Worm (Caenorhabditis elegans): ENCODE results near the gene Y76A2B.4.

Gene Y76A2B.4

ce11 chrIII:13530017-13530416 lies 16.6 kb downstream of the Y76A2B.4 start:
- peak; percentile 54 for TF ChIP-seq dve-1 (tag; optimal IDR thresholded peaks at IDR 0.05; ENCODE audit: insufficient read depth)
- peak; percentile 47 for TF ChIP-seq mep-1 (tag; optimal IDR thresholded peaks at IDR 0.05)
- no peak for TF ChIP-seq zip-2 (tag; optimal IDR thresholded peaks at IDR 0.05)
- TF ChIP-seq dmd-9 (GFP tag; IDR thresholded peaks at IDR 0.05): no peak
- no peak for TF ChIP-seq ceh-82 (tag; optimal IDR thresholded peaks at IDR 0.05)
- peak; percentile 10 for TF ChIP-seq F49E8.2 (tag; optimal IDR thresholded peaks at IDR 0.05; ENCODE audit: borderline replicate concordance)
- TF ChIP-seq ceh-28 (tag; optimal IDR thresholded peaks at IDR 0.05): no peak
- no peak for TF ChIP-seq daf-16 (GFP tag; optimal IDR thresholded peaks at IDR 0.05)
- TF ChIP-seq daf-16 (tag; optimal IDR thresholded peaks at IDR 0.05): peak; percentile 27
- TF ChIP-seq mxl-2 (GFP tag; conservative IDR thresholded peaks at IDR 0.05): no peak
- TF ChIP-seq dmd-6 (GFP tag; IDR thresholded peaks at IDR 0.05): no peak
- TF ChIP-seq Y5F2A.4 (GFP tag; optimal IDR thresholded peaks at IDR 0.05): no peak
- TF ChIP-seq hmg-1.1 (GFP tag; IDR thresholded peaks at IDR 0.05): peak; percentile 85
- peak; percentile 10 for TF ChIP-seq duxl-1 (tag; optimal IDR thresholded peaks at IDR 0.05; ENCODE audit: poor library complexity)
- peak; percentile 73 for TF ChIP-seq mes-2 (tag; optimal IDR thresholded peaks at IDR 0.05; ENCODE audit: poor library complexity, severe bottlenecking)
- TF ChIP-seq F26F4.8 (GFP tag; conservative IDR thresholded peaks at IDR 0.05): no peak
- no peak; the same call in 1 of the 2 replicates for TF ChIP-seq vab-7 (GFP tag; IDR thresholded peaks at IDR 0.05)
- TF ChIP-seq lin-15B (tag; optimal IDR thresholded peaks at IDR 0.05): no peak
- no peak for TF ChIP-seq nhr-41 (GFP tag; IDR thresholded peaks at IDR 0.05)
- no peak; the same call in 1 of the 2 replicates for TF ChIP-seq Y48G9A.11 (GFP tag; IDR thresholded peaks at IDR 0.05)
- peak; percentile 43 for TF ChIP-seq nhr-11 (tag; optimal IDR thresholded peaks at IDR 0.05)
- TF ChIP-seq ama-1 (optimal IDR thresholded peaks at IDR 0.05): no peak
- TF ChIP-seq lin-38 (GFP tag; IDR thresholded peaks at IDR 0.05): peak; percentile 95
- peak; percentile 79 for TF ChIP-seq dpl-1 (GFP tag; optimal IDR thresholded peaks at IDR 0.05)
- peak; percentile 24 for TF ChIP-seq nhr-28 (tag; optimal IDR thresholded peaks at IDR 0.05)
- no peak for TF ChIP-seq zip-11 (GFP tag; IDR thresholded peaks at IDR 0.05)
- peak; percentile 50; the same call in 1 of the 2 replicates for TF ChIP-seq egl-43 (GFP tag; IDR thresholded peaks at IDR 0.05)
- TF ChIP-seq lsy-2 (tag; optimal IDR thresholded peaks at IDR 0.05): peak in 1 of 2 experiments; percentile 59
- TF ChIP-seq lin-1 (GFP tag; IDR thresholded peaks at IDR 0.05): no peak
- TF ChIP-seq F37D6.2 (tag; optimal IDR thresholded peaks at IDR 0.05): no peak
- TF ChIP-seq cey-2 (tag; optimal IDR thresholded peaks at IDR 0.05; ENCODE audit: borderline replicate concordance, insufficient read depth): no peak
- peak; percentile 50 for TF ChIP-seq nhr-25 (tag; optimal IDR thresholded peaks at IDR 0.05; ENCODE audit: borderline replicate concordance, insufficient read depth)
- no peak for TF ChIP-seq ceh-62 (tag; optimal IDR thresholded peaks at IDR 0.05)
- peak; percentile 21; the same call in 1 of the 2 replicates for TF ChIP-seq ceh-20 (GFP tag; IDR thresholded peaks at IDR 0.05)
- TF ChIP-seq F10B5.3 (tag; optimal IDR thresholded peaks at IDR 0.05): no peak
- peak; percentile 48 for TF ChIP-seq hlh-30 (tag; optimal IDR thresholded peaks at IDR 0.05; ENCODE audit: insufficient read depth)
- no peak for TF ChIP-seq snpc-4 (tag; optimal IDR thresholded peaks at IDR 0.05)
- TF ChIP-seq lin-29 (GFP tag; IDR thresholded peaks at IDR 0.05): no peak
- TF ChIP-seq nhr-48 (tag; optimal IDR thresholded peaks at IDR 0.05): no peak
- TF ChIP-seq nhr-76 (tag; optimal IDR thresholded peaks at IDR 0.05): no peak
- peak in 1 of 2 experiments; percentile 38 for TF ChIP-seq hif-1 (tag; optimal IDR thresholded peaks at IDR 0.05)
- TF ChIP-seq ces-1 (GFP tag; optimal IDR thresholded peaks at IDR 0.05): no peak
- TF ChIP-seq unc-130 (GFP tag; optimal IDR thresholded peaks at IDR 0.05): peak; percentile 12
- peak; percentile 18 for TF ChIP-seq mxl-3 (GFP tag; optimal IDR thresholded peaks at IDR 0.05)
- TF ChIP-seq lir-3 (tag; optimal IDR thresholded peaks at IDR 0.05): no peak
- TF ChIP-seq lin-13 (GFP tag; optimal IDR thresholded peaks at IDR 0.05): peak; percentile 53
- peak; percentile 20; the same call in 1 of the 2 replicates for TF ChIP-seq set-16 (GFP tag; IDR thresholded peaks at IDR 0.05)
- TF ChIP-seq rbr-2 (tag; optimal IDR thresholded peaks at IDR 0.05): peak; percentile 49
- TF ChIP-seq hlh-11 (tag; optimal IDR thresholded peaks at IDR 0.05): peak; percentile 38

Data from whole organism, L4 larva.